Worm (Caenorhabditis elegans): ENCODE measurements around the gene ugt-34.

DNA sequence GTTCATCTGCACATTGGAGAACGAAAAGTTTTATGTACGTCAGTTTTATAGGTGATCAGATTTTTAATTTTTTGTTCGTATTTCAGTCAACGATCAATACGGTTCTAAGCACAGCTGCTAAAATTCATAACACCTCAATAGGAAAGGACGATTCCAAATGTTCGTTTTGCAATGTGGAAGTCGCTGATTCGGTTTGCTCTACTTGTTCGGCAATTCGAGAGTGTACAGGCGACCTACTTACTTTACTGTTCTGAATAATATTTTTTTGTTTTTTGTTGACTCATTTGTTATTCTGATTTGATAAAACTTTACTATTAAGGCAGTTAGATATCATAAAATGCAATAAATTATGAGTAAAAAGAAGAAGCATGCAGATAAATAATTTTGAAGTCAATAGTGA is 2.6 kb upstream of the ugt-34 start:
- TF ChIP-seq pqm-1 (tag; optimal IDR thresholded peaks at IDR 0.05) (no peak), efl-3 (GFP tag; optimal IDR thresholded peaks at IDR 0.05) (no peak), fos-1 (tag; optimal IDR thresholded peaks at IDR 0.05) (no peak), elt-3 (tag; optimal IDR thresholded peaks at IDR 0.05) (no peak)

Data from whole organism, L1 larva.